Worm (Caenorhabditis elegans): ENCODE data around the gene K10B3.5.

Gene K10B3.5

DNA sequence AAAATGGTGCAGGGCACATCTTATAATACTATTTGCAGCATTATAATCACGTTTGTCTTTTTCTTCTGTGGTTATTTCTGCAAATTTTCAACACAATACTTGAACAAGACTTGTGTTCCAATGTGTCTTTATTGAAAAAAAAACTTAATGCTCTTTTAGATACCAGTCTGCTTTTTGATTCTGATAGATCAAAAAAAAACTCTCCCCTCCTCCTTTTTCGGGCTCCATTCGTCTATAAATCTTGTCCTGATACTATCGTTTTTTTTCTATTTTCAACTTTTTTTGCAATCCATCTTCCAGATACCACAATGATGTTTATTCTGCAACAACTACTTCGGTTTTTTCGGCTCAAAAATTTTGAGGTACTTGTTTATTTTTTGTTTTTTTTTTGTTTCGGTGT, 25.5 kb downstream of the K10B3.5 start, which contains the start of gene twk-16:
Gene twk-16 (plus strand): TSS at position 301 of the 400 bp plus-strand sequence.
- TF ChIP-seq scrt-1 (GFP tag; IDR thresholded peaks at IDR 0.05) (no peak), ets-7 (tag; optimal IDR thresholded peaks at IDR 0.05) (no peak), hmg-4 (GFP tag; optimal IDR thresholded peaks at IDR 0.05) (no peak), tra-4 (tag; optimal IDR thresholded peaks at IDR 0.05) (no peak), ceh-13 (GFP tag; optimal IDR thresholded peaks at IDR 0.05) (no peak), hmbx-1 (tag; optimal IDR thresholded peaks at IDR 0.05) (no peak), flt-1 (GFP tag; IDR thresholded peaks at IDR 0.05) (no peak), tbx-11 (GFP tag; IDR thresholded peaks at IDR 0.05) (no peak), B0310.2 (tag; optimal IDR thresholded peaks at IDR 0.05) (no peak)

DNA sequence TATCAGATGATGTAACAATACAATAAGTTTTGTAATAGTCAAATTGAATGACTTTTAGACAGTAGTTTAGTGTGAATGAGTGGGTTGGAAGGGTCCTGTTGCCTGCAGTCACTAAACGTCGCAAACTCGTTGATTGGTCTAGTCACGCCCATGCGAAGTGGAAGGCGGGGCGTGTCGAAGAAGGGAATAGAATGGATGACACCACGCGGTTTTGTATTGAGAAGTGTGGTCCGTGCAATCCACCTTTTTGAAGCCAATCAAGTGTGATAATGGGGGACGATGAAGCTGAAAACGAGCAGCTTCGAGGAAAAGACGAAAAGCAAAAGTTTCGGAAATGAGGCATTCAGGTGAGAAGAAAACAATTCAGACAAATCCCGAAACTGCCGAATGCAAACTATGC, 36.0 kb downstream of the K10B3.5 start, which contains the start of gene ceh-31:
Gene ceh-31 (minus strand): TSS at position 101 of the 400 bp plus-strand sequence.
- no peak for TF ChIP-seq ceh-36 (tag; optimal IDR thresholded peaks at IDR 0.05)
- TF ChIP-seq B0310.2 (tag; optimal IDR thresholded peaks at IDR 0.05): no peak
- TF ChIP-seq flt-1 (GFP tag; IDR thresholded peaks at IDR 0.05): no peak

- TF ChIP-seq sea-1 (GFP tag; conservative IDR thresholded peaks at IDR 0.05) (no peak), flt-1 (GFP tag; IDR thresholded peaks at IDR 0.05) (no peak), ceh-36 (tag; optimal IDR thresholded peaks at IDR 0.05) (no peak)
Measured at ce11 chrX:3067052-3067451, 39.2 kb downstream of the K10B3.5 start.

DNA sequence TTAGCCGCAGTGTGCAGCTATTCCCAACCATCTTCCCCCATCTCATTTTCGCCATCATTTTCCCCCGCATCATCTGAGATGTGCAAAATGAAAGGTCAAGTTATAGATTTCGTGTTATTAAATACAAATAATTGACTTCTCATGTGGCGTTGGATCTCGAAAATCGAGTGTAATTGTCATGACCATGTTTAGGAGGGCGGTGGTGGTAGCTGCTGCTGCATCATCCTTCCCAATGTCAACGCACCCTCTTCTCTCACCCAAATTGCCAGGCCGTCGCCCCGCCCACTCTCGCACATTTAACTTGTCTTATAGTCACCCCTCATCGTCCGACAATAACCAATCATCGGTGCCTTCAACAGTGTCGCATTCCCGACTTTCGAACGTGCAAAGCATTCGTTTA, 43.0 kb downstream of the K10B3.5 start, which contains the start of gene ceh-30:
Gene ceh-30 (plus strand): TSS at position 301 of the 400 bp plus-strand sequence.
- TF ChIP-seq pes-1 (GFP tag; IDR thresholded peaks at IDR 0.05) (no peak), hnd-1 (tag; optimal IDR thresholded peaks at IDR 0.05) (no peak), tbx-37 (GFP tag; conservative IDR thresholded peaks at IDR 0.05) (no peak)

DNA sequence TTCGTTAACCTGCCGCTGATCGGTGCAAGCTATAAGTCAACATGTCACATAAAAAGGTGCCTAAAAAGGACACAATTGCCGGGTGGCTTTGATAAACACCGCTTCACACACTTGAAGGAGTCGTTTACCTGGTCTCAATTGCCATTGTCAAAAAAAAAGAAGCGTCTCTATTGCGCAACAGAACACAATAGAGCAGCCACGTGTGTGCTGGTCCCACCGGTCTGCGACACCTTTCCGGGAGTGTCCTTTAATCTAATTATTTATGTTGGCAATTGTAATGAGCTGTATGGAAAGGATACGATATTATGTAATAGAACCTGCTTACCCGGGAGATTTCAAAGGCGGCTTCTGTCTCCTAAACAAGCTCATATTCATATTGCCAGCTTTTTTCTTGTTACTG, 44.6 kb downstream of the K10B3.5 start:
- TF ChIP-seq hmg-4 (GFP tag; optimal IDR thresholded peaks at IDR 0.05) (no peak), ama-1 (optimal IDR thresholded peaks at IDR 0.05) (no peak), tra-4 (tag; optimal IDR thresholded peaks at IDR 0.05) (no peak), hnd-1 (tag; optimal IDR thresholded peaks at IDR 0.05) (no peak), pes-1 (GFP tag; IDR thresholded peaks at IDR 0.05) (no peak), scrt-1 (GFP tag; IDR thresholded peaks at IDR 0.05) (no peak), ceh-36 (tag; optimal IDR thresholded peaks at IDR 0.05) (no peak)

ce11 chrX:3059299-3059698, 47.0 kb downstream of the K10B3.5 start, which contains the start of gene rsef-1:
TSS of gene rsef-1 (minus strand) at chrX:3059399.
- TF ChIP-seq scrt-1 (GFP tag; IDR thresholded peaks at IDR 0.05) (no peak), ceh-36 (tag; optimal IDR thresholded peaks at IDR 0.05) (no peak), tbx-37 (GFP tag; conservative IDR thresholded peaks at IDR 0.05) (no peak), tra-4 (tag; optimal IDR thresholded peaks at IDR 0.05) (no peak), ets-7 (tag; optimal IDR thresholded peaks at IDR 0.05) (no peak), flt-1 (GFP tag; IDR thresholded peaks at IDR 0.05) (no peak), F13C5.2 (tag; optimal IDR thresholded peaks at IDR 0.05) (no peak), B0310.2 (tag; optimal IDR thresholded peaks at IDR 0.05) (no peak), ceh-13 (GFP tag; optimal IDR thresholded peaks at IDR 0.05) (no peak), sea-1 (GFP tag; conservative IDR thresholded peaks at IDR 0.05) (no peak), aly-1 (tag; optimal IDR thresholded peaks at IDR 0.05) (no peak)

ce11 chrX:3057656-3058055, 48.6 kb downstream of the K10B3.5 start:
- TF ChIP-seq B0310.2 (tag; optimal IDR thresholded peaks at IDR 0.05) (no peak), tbx-37 (GFP tag; conservative IDR thresholded peaks at IDR 0.05) (no peak), hmg-4 (GFP tag; optimal IDR thresholded peaks at IDR 0.05) (no peak), aly-1 (tag; optimal IDR thresholded peaks at IDR 0.05) (no peak), tra-4 (tag; optimal IDR thresholded peaks at IDR 0.05) (no peak), ama-1 (optimal IDR thresholded peaks at IDR 0.05) (no peak), ets-7 (tag; optimal IDR thresholded peaks at IDR 0.05) (no peak), ceh-36 (tag; optimal IDR thresholded peaks at IDR 0.05) (no peak), hmbx-1 (tag; optimal IDR thresholded peaks at IDR 0.05) (no peak), flt-1 (GFP tag; IDR thresholded peaks at IDR 0.05) (no peak), ceh-13 (GFP tag; optimal IDR thresholded peaks at IDR 0.05) (no peak), sea-1 (GFP tag; conservative IDR thresholded peaks at IDR 0.05) (no peak), hnd-1 (tag; optimal IDR thresholded peaks at IDR 0.05) (no peak), F13C5.2 (tag; optimal IDR thresholded peaks at IDR 0.05) (no peak), tbx-11 (GFP tag; IDR thresholded peaks at IDR 0.05) (no peak)

DNA sequence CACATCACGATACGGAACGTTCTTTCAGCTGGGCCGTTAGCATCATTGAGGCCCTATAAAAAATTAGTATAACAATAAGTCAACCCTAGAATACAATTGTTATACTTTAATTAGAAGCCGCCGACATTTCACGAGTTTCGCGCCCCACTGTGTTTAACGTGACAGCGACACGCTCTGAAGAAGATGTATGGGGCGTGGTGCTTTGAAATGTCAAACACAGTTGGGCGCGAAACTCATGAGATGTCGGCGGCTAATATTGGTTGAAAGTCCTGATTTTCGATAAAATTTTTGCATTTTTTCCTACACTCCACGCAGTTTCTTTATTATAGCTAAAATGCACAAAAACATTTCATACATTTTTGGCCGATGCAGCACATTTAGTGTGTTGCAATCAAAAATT, 50.2 kb downstream of the K10B3.5 start:
- no peak for TF ChIP-seq B0310.2 (tag; optimal IDR thresholded peaks at IDR 0.05)
- no peak for TF ChIP-seq hmbx-1 (tag; optimal IDR thresholded peaks at IDR 0.05)
- TF ChIP-seq sea-1 (GFP tag; conservative IDR thresholded peaks at IDR 0.05): no peak
- no peak for TF ChIP-seq tbx-37 (GFP tag; conservative IDR thresholded peaks at IDR 0.05)
- no peak for TF ChIP-seq F13C5.2 (tag; optimal IDR thresholded peaks at IDR 0.05)
- no peak for TF ChIP-seq tra-4 (tag; optimal IDR thresholded peaks at IDR 0.05)
- no peak for TF ChIP-seq hmg-4 (GFP tag; optimal IDR thresholded peaks at IDR 0.05)
- TF ChIP-seq ama-1 (optimal IDR thresholded peaks at IDR 0.05): no peak

DNA sequence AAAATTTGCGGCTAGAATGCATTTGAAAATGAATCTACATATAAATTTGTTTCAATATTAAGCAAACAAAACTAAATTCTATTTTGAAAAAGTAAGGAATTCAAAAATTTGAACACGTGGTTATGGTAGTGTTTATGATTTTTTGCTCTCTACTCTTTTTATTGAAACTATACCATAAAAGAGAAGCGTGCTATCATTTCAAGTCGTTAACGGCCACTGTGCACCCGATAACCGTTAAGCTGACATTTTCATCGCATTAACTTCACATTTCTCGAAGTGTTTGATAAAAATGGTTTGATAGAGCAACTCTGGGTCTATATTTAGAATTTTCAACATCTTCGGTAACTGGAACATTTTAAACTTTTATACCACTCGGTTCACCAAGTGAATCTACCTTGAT, 51.5 kb downstream of the K10B3.5 start, which contains the start of gene twk-26:
Gene twk-26 (minus strand): TSS at position 23 of the 400 bp plus-strand sequence.
- TF ChIP-seq tra-4 (tag; optimal IDR thresholded peaks at IDR 0.05) (no peak), aly-1 (tag; optimal IDR thresholded peaks at IDR 0.05) (no peak)

Data from whole organism, early embryonic.